In genomic region chr2L:11940620-11941019, dm6 we compare ENCODE assay signal across 2 fruit fly cellular contexts.
TF ChIP-seq lines count a peak whose summit lies in the region.

No protein-coding gene starts in this region.

- peak; percentile 50 to 66 for TF ChIP-seq CTCF in S2 (optimal IDR thresholded peaks at IDR 0.05; lab: Kevin White, UChicago)
- peak; percentile 85 for TF ChIP-seq CTCF in whole organism, embryonic (GFP tag; optimal IDR thresholded peaks at IDR 0.05; lab: Kevin White, UChicago)

TF ChIP-seq in whole organism, embryonic, 481 proteins besides CTCF, POLR2A, EP300 and RAD21:
- 0 out of 2 replicates have a peak, but pooled peaks have one; percentile 6 for TF ChIP-seq esg (GFP tag; conservative IDR thresholded peaks at IDR 0.05; lab: Robert Waterston, UW)
- peak; percentile 31 for TF ChIP-seq CG11504 (tag; optimal IDR thresholded peaks at IDR 0.05; lab: Kevin White, UChicago)
- peak in 1 of 2 experiments; percentile 13 for TF ChIP-seq Hr51 (GFP tag; optimal IDR thresholded peaks at IDR 0.05; lab: Kevin White, UChicago)
- no peak for TF ChIP-seq gfzf (GFP tag; optimal IDR thresholded peaks at IDR 0.05; lab: Kevin White, UChicago)
- no peak for TF ChIP-seq slbo (GFP tag; IDR thresholded peaks at IDR 0.05; lab: Robert Waterston, UW)
- TF ChIP-seq CG5180 (GFP tag; optimal IDR thresholded peaks at IDR 0.05; lab: Kevin White, UChicago): peak; percentile 64
- no peak for TF ChIP-seq CG3847 (GFP tag; IDR thresholded peaks at IDR 0.05; lab: Robert Waterston, UW)
- peak; percentile 26 for TF ChIP-seq Sox102F (GFP tag; optimal IDR thresholded peaks at IDR 0.05; lab: Kevin White, UChicago)
- TF ChIP-seq az2 (GFP tag; optimal IDR thresholded peaks at IDR 0.05; lab: Kevin White, UChicago): peak; percentile 7
- TF ChIP-seq onecut (GFP tag; IDR thresholded peaks at IDR 0.05; lab: Robert Waterston, UW): no peak
- TF ChIP-seq disco-r (GFP tag; optimal IDR thresholded peaks at IDR 0.05; lab: Kevin White, UChicago): no peak
- TF ChIP-seq gem (tag; optimal IDR thresholded peaks at IDR 0.05; lab: Kevin White, UChicago): peak; percentile 52
- TF ChIP-seq p53 (GFP tag; optimal IDR thresholded peaks at IDR 0.05; lab: Kevin White, UChicago): no peak
- TF ChIP-seq CG6689 (GFP tag; IDR thresholded peaks at IDR 0.05; lab: Robert Waterston, UW): 0 out of 2 replicates have a peak, but pooled peaks have one; percentile 22
- TF ChIP-seq Dbx (GFP tag; IDR thresholded peaks at IDR 0.05; lab: Robert Waterston, UW): 0 out of 3 replicates have a peak, but pooled peaks have one; percentile 23
- TF ChIP-seq lmd (GFP tag; IDR thresholded peaks at IDR 0.05; lab: Robert Waterston, UW): peak; percentile 11; the same call in 1 of the 2 replicates
- TF ChIP-seq CG1647 (GFP tag; optimal IDR thresholded peaks at IDR 0.05; lab: Kevin White, UChicago): no peak
- TF ChIP-seq h (optimal IDR thresholded peaks at IDR 0.05; lab: Kevin White, UChicago): no peak
